Worm (Caenorhabditis elegans): ENCODE measurements around the gene chil-4.

The chil-4 gene

ce11 chrII:9834921-9835320 is 20.6 kb downstream of the chil-4 start, which contains the start of gene arrd-5:
arrd-5 (plus strand) TSS chrII:9835221.
- TF ChIP-seq ztf-29 (GFP tag; IDR thresholded peaks at IDR 0.05) (no peak), ztf-23 (GFP tag; IDR thresholded peaks at IDR 0.05) (no peak), med-1 (GFP tag; optimal IDR thresholded peaks at IDR 0.05; ENCODE audit: insufficient read depth) (no peak), flt-1 (GFP tag; IDR thresholded peaks at IDR 0.05) (no peak), tab-1 (GFP tag; IDR thresholded peaks at IDR 0.05) (no peak), T22C8.4 (GFP tag; IDR thresholded peaks at IDR 0.05) (no peak), cog-1 (tag; optimal IDR thresholded peaks at IDR 0.05) (no peak), ref-1 (GFP tag; conservative IDR thresholded peaks at IDR 0.05) (no peak), klf-2 (GFP tag; conservative IDR thresholded peaks at IDR 0.05) (no peak)

- no peak for TF ChIP-seq klf-2 (GFP tag; conservative IDR thresholded peaks at IDR 0.05)
- no peak for TF ChIP-seq flt-1 (GFP tag; IDR thresholded peaks at IDR 0.05)
- TF ChIP-seq ztf-29 (GFP tag; IDR thresholded peaks at IDR 0.05) = no peak
- no peak for TF ChIP-seq med-1 (GFP tag; optimal IDR thresholded peaks at IDR 0.05; ENCODE audit: insufficient read depth)
- no peak for TF ChIP-seq T22C8.4 (GFP tag; IDR thresholded peaks at IDR 0.05)
- TF ChIP-seq ref-1 (GFP tag; conservative IDR thresholded peaks at IDR 0.05) = no peak
- no peak for TF ChIP-seq ztf-23 (GFP tag; IDR thresholded peaks at IDR 0.05)
- no peak for TF ChIP-seq tab-1 (GFP tag; IDR thresholded peaks at IDR 0.05)
- no peak for TF ChIP-seq cog-1 (tag; optimal IDR thresholded peaks at IDR 0.05)
Measured at ce11 chrII:9833855-9834254, 21.7 kb downstream of the chil-4 start, which contains the start of gene ZK938.3. ZK938.3 (minus strand) TSS chrII:9833955.

ce11 chrII:9831033-9831432 is 24.5 kb downstream of the chil-4 start, which contains the start of gene ZK938.12:
ZK938.12 (plus strand) TSS chrII:9831333.
- no peak for TF ChIP-seq klf-2 (GFP tag; conservative IDR thresholded peaks at IDR 0.05)
- TF ChIP-seq tab-1 (GFP tag; IDR thresholded peaks at IDR 0.05) = no peak
- TF ChIP-seq ref-1 (GFP tag; conservative IDR thresholded peaks at IDR 0.05) = no peak
- no peak for TF ChIP-seq flt-1 (GFP tag; IDR thresholded peaks at IDR 0.05)
- no peak for TF ChIP-seq ztf-29 (GFP tag; IDR thresholded peaks at IDR 0.05)
- TF ChIP-seq cog-1 (tag; optimal IDR thresholded peaks at IDR 0.05) = no peak
- no peak for TF ChIP-seq T22C8.4 (GFP tag; IDR thresholded peaks at IDR 0.05)
- TF ChIP-seq ztf-23 (GFP tag; IDR thresholded peaks at IDR 0.05) = no peak
- no peak for TF ChIP-seq med-1 (GFP tag; optimal IDR thresholded peaks at IDR 0.05; ENCODE audit: insufficient read depth)

ce11 chrII:9829108-9829507 is 26.4 kb downstream of the chil-4 start, which contains the start of gene ZK938.1:
ZK938.1 (plus strand) TSS chrII:9829408.
- TF ChIP-seq T22C8.4 (GFP tag; IDR thresholded peaks at IDR 0.05) = no peak
- TF ChIP-seq klf-2 (GFP tag; conservative IDR thresholded peaks at IDR 0.05) = no peak
- TF ChIP-seq ref-1 (GFP tag; conservative IDR thresholded peaks at IDR 0.05) = no peak
- no peak for TF ChIP-seq tab-1 (GFP tag; IDR thresholded peaks at IDR 0.05)
- TF ChIP-seq cog-1 (tag; optimal IDR thresholded peaks at IDR 0.05) = no peak
- no peak for TF ChIP-seq med-1 (GFP tag; optimal IDR thresholded peaks at IDR 0.05; ENCODE audit: insufficient read depth)
- no peak for TF ChIP-seq ztf-29 (GFP tag; IDR thresholded peaks at IDR 0.05)
- no peak for TF ChIP-seq ztf-23 (GFP tag; IDR thresholded peaks at IDR 0.05)
- no peak for TF ChIP-seq flt-1 (GFP tag; IDR thresholded peaks at IDR 0.05)

- TF ChIP-seq ref-1 (GFP tag; conservative IDR thresholded peaks at IDR 0.05) (no peak), ztf-23 (GFP tag; IDR thresholded peaks at IDR 0.05) (no peak), med-1 (GFP tag; optimal IDR thresholded peaks at IDR 0.05; ENCODE audit: insufficient read depth) (no peak), cog-1 (tag; optimal IDR thresholded peaks at IDR 0.05) (no peak), klf-2 (GFP tag; conservative IDR thresholded peaks at IDR 0.05) (no peak), flt-1 (GFP tag; IDR thresholded peaks at IDR 0.05) (no peak)
Measured at ce11 chrII:9828502-9828901, 27.0 kb downstream of the chil-4 start.

- TF ChIP-seq tab-1 (GFP tag; IDR thresholded peaks at IDR 0.05) = no peak
- TF ChIP-seq flt-1 (GFP tag; IDR thresholded peaks at IDR 0.05) = no peak
- no peak for TF ChIP-seq T22C8.4 (GFP tag; IDR thresholded peaks at IDR 0.05)
- TF ChIP-seq klf-2 (GFP tag; conservative IDR thresholded peaks at IDR 0.05) = no peak
- TF ChIP-seq ref-1 (GFP tag; conservative IDR thresholded peaks at IDR 0.05) = no peak
- no peak for TF ChIP-seq ztf-23 (GFP tag; IDR thresholded peaks at IDR 0.05)
- TF ChIP-seq cog-1 (tag; optimal IDR thresholded peaks at IDR 0.05) = no peak
- no peak for TF ChIP-seq med-1 (GFP tag; optimal IDR thresholded peaks at IDR 0.05; ENCODE audit: insufficient read depth)
- TF ChIP-seq ztf-29 (GFP tag; IDR thresholded peaks at IDR 0.05) = no peak
Measured at ce11 chrII:9827852-9828251, 27.7 kb downstream of the chil-4 start, which contains the start of gene eyg-1. eyg-1 (minus strand) TSS chrII:9827952.

- no peak for TF ChIP-seq ref-1 (GFP tag; conservative IDR thresholded peaks at IDR 0.05)
- TF ChIP-seq flt-1 (GFP tag; IDR thresholded peaks at IDR 0.05) = no peak
- TF ChIP-seq tab-1 (GFP tag; IDR thresholded peaks at IDR 0.05) = no peak
Measured at ce11 chrII:9826946-9827345, 28.6 kb downstream of the chil-4 start.

- TF ChIP-seq ztf-29 (GFP tag; IDR thresholded peaks at IDR 0.05) = no peak
- TF ChIP-seq flt-1 (GFP tag; IDR thresholded peaks at IDR 0.05) = no peak
Measured at ce11 chrII:9807519-9807972, 48.0 kb downstream of the chil-4 start, which contains the start of gene cyp-13A8. cyp-13A8 (minus strand) TSS chrII:9807569.
